Worm (Caenorhabditis elegans) whole organism, early embryonic: ENCODE results near the gene pap-2.

Experiments
- F13C5.2 ChIP-seq: sonication (generic microtip); optimal IDR thresholded peaks from 2 replicates; lab custom pipeline; 2017; ENCODE audit warnings: mild to moderate bottlenecking, missing genetic modification characterization, inconsistent platforms, missing compliant biosample characterization
- ama-1 ChIP-seq: fragments of 150-350 bp; optimal IDR thresholded peaks from 2 replicates; lab custom pipeline; 2014
- ceh-13 ChIP-seq: fragments of 200-800 bp; sonication (Bioruptor generic); optimal IDR thresholded peaks from 2 replicates; lab custom pipeline; 2018; ENCODE audit warnings: mild to moderate bottlenecking, missing genetic modification characterization, missing compliant biosample characterization
- ets-7 ChIP-seq: sonication (generic microtip); optimal IDR thresholded peaks from 2 replicates; lab custom pipeline; 2016; ENCODE audit warnings: missing genotype, missing genetic modification characterization, missing compliant biosample characterization
- flt-1 ChIP-seq: fragments of 200-800 bp; sonication (Bioruptor generic); IDR thresholded peaks from 2 replicates; pipeline ENCODE4 v1.3.6; 2022; ENCODE audit warnings: missing genetic modification characterization, missing compliant biosample characterization
- hmbx-1 ChIP-seq: sonication (generic microtip); optimal IDR thresholded peaks from 2 replicates; lab custom pipeline; 2016; ENCODE audit warnings: mild to moderate bottlenecking, missing genetic modification characterization, missing compliant biosample characterization
- hmg-4 ChIP-seq: fragments of 200-800 bp; sonication (Bioruptor generic); optimal IDR thresholded peaks from 2 replicates; lab custom pipeline; 2018; ENCODE audit warnings: mild to moderate bottlenecking, missing genetic modification characterization, missing compliant biosample characterization
- pes-1 ChIP-seq: fragments of 200-800 bp; sonication (Bioruptor generic); IDR thresholded peaks from 2 replicates; pipeline ENCODE4 v1.3.6; 2022; ENCODE audit warnings: missing genetic modification reagents, missing genetic modification characterization, missing compliant biosample characterization
- scrt-1 ChIP-seq: fragments of 200-800 bp; sonication (Bioruptor generic); IDR thresholded peaks from 2 replicates; pipeline ENCODE4 v1.3.6; 2022; ENCODE audit warnings: missing genetic modification characterization, missing compliant biosample characterization
- sea-1 ChIP-seq: fragments of 200-800 bp; sonication (Bioruptor generic); conservative IDR thresholded peaks from 2 replicates; pipeline ENCODE4 v1.3.6; 2022; ENCODE audit warnings: missing genetic modification characterization, missing compliant biosample characterization
- tbx-11 ChIP-seq: fragments of 200-800 bp; sonication (Bioruptor generic); IDR thresholded peaks from 2 replicates; pipeline ENCODE4 v1.3.6; 2022; ENCODE audit warnings: missing genetic modification characterization, missing compliant biosample characterization
- tbx-37 ChIP-seq: fragments of 200-800 bp; sonication (Bioruptor generic); conservative IDR thresholded peaks from 2 replicates; pipeline ENCODE4 v1.3.6; 2022; ENCODE audit warnings: missing genetic modification reagents, missing genetic modification characterization, missing compliant biosample characterization
- tra-4 ChIP-seq: sonication (generic microtip); optimal IDR thresholded peaks from 2 replicates; lab custom pipeline; 2017; ENCODE audit warnings: missing genetic modification characterization, missing compliant biosample characterization

- TF ChIP-seq ama-1 (lab: Kevin White, UChicago): no peak
- TF ChIP-seq flt-1 (GFP tag; lab: Robert Waterston, UW): no peak
- no peak for TF ChIP-seq hmg-4 (GFP tag; lab: Kevin White, UChicago)
- TF ChIP-seq sea-1 (GFP tag; lab: Robert Waterston, UW): no peak
- TF ChIP-seq F13C5.2 (tag; lab: Kevin White, UChicago): no peak
- TF ChIP-seq ets-7 (tag; lab: Kevin White, UChicago): no peak
- TF ChIP-seq pes-1: no peak
- no peak for TF ChIP-seq hmbx-1 (tag; lab: Kevin White, UChicago)
- TF ChIP-seq scrt-1 (GFP tag; lab: Robert Waterston, UW): no peak
- TF ChIP-seq tbx-11 (GFP tag; lab: Robert Waterston, UW): no peak
- no peak for TF ChIP-seq tbx-37 (GFP tag; lab: Robert Waterston, UW)
- no peak for TF ChIP-seq ceh-13 (GFP tag; lab: Kevin White, UChicago)
- TF ChIP-seq tra-4: no peak
These were observed 38.0 kb upstream of the pap-2 start, which contains the start of gene sqv-8 for ce11 chrII:9646928-9647838.
